Fruit fly (Drosophila melanogaster) whole organism, prepupa: ENCODE results near the gene Arts.
"Not testable (repeated sequence)": the region's sequence is repeated elsewhere in the genome, so short reads cannot be mapped to it uniquely, and the experiment has no call there.

Experiments used
- CG10631 ChIP-seq: fragments of 200-800 bp; sonication (Bioruptor generic); optimal IDR thresholded peaks from 2 replicates; lab custom pipeline; 2016; ENCODE audit warnings: missing biosample characterization, missing genetic modification characterization
- Eip75B ChIP-seq: fragments of 200-800 bp; sonication (Bioruptor generic); optimal IDR thresholded peaks from 3 replicates; lab custom pipeline; 2016; ENCODE audit warnings: missing biosample characterization, missing genetic modification characterization
- Lpt ChIP-seq: fragments of 200-800 bp; sonication (Bioruptor generic); optimal IDR thresholded peaks from 3 replicates; lab custom pipeline; 2016; ENCODE audit warnings: missing biosample characterization, missing genetic modification characterization
- cyc ChIP-seq: fragments of 200-800 bp; sonication (Bioruptor generic); optimal IDR thresholded peaks from 3 replicates; lab custom pipeline; 2016; ENCODE audit warnings: missing biosample characterization, missing genetic modification characterization
- fd85E ChIP-seq: fragments of 200-800 bp; sonication (Bioruptor generic); optimal IDR thresholded peaks from 3 replicates; lab custom pipeline; 2016; ENCODE audit warnings: missing biosample characterization, missing genetic modification characterization

dm6 chr3L:16573234-16573633 lies 29.4 kb upstream of the Arts start, which contains the start of gene Mipp1:
- not testable (repeated sequence) for TF ChIP-seq fd85E (GFP tag; lab: Kevin White, UChicago); CG10631 (GFP tag; lab: Kevin White, UChicago); cyc; Eip75B (GFP tag; lab: Kevin White, UChicago); Lpt (GFP tag; lab: Kevin White, UChicago)
